Worm (Caenorhabditis elegans): ENCODE measurements around the gene set-14.

The set-14 gene

DNA sequence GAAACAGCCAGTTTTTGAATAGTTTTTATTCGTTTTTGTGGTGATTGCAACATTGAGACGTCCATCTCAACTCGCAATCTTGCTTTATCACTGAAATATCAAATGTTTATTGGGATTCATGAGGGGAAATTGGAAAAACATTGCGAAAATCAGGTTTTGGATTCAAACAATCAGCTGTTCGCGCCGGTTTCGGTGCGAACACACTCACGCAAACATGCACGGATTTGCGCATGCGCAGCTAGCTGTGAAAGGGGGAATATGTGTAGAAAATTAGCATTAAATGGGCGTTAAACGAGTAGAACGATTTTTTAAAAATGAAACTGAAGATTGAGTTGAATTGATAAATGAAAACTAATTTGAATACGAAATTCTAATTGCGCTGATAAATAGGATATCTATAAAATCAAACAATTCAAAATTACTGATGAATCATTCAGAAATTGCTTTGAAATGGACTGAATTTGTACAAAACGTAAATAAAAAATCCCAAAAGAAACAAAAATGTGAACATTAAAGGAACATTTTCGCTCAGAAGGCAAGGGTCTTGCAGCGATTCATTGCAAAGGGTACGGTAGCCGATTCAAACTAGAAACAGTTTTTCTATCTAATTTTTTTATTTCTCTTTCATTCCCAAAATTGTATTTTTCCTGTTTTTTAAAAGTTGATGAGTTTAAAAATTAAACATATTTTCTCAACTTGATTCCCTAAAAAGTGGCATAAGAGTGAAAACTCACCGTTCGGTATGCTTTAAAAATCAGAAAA, 12.7 kb downstream of the set-14 start, which contains the start of gene ect-2:
Gene ect-2, minus strand, starts transcription at position 762 of the 762 bp plus-strand sequence.
- TF ChIP-seq daf-19 (GFP tag; conservative IDR thresholded peaks at IDR 0.05): no peak
- TF ChIP-seq F44E2.7 (GFP tag; IDR thresholded peaks at IDR 0.05): no peak
- TF ChIP-seq unc-62 (GFP tag; optimal IDR thresholded peaks at IDR 0.05 in 1 of 2): no peak
- no peak for TF ChIP-seq unc-62 (tag; optimal IDR thresholded peaks at IDR 0.05)
- TF ChIP-seq F49E8.2 (tag; optimal IDR thresholded peaks at IDR 0.05; ENCODE audit: borderline replicate concordance): peak; percentile 21
- peak; percentile 44 for TF ChIP-seq mes-2 (tag; optimal IDR thresholded peaks at IDR 0.05; ENCODE audit: poor library complexity, severe bottlenecking)
- TF ChIP-seq dpl-1 (GFP tag; optimal IDR thresholded peaks at IDR 0.05): peak; percentile 86
- TF ChIP-seq ztf-11 (tag; optimal IDR thresholded peaks at IDR 0.05): no peak
- peak; percentile 39 for TF ChIP-seq aha-1 (tag)
- TF ChIP-seq ama-1 (optimal IDR thresholded peaks at IDR 0.05): no peak
- peak; percentile 29 for TF ChIP-seq unc-130 (GFP tag; optimal IDR thresholded peaks at IDR 0.05)
- TF ChIP-seq nhr-48 (tag; optimal IDR thresholded peaks at IDR 0.05): no peak
- TF ChIP-seq zip-2 (tag; optimal IDR thresholded peaks at IDR 0.05): no peak
- TF ChIP-seq egl-43 (GFP tag; IDR thresholded peaks at IDR 0.05): no peak
- peak; percentile 63 for TF ChIP-seq hlh-11 (tag; optimal IDR thresholded peaks at IDR 0.05)
- no peak for TF ChIP-seq rbr-2 (tag; optimal IDR thresholded peaks at IDR 0.05)
- TF ChIP-seq hmg-1.1 (GFP tag; IDR thresholded peaks at IDR 0.05): 0 out of 2 replicates have a peak, but pooled peaks have one; percentile 18
- no peak for TF ChIP-seq F37D6.2 (tag; optimal IDR thresholded peaks at IDR 0.05)
- no peak for TF ChIP-seq set-16 (GFP tag; IDR thresholded peaks at IDR 0.05)
- no peak for TF ChIP-seq ces-1 (GFP tag; optimal IDR thresholded peaks at IDR 0.05)

DNA sequence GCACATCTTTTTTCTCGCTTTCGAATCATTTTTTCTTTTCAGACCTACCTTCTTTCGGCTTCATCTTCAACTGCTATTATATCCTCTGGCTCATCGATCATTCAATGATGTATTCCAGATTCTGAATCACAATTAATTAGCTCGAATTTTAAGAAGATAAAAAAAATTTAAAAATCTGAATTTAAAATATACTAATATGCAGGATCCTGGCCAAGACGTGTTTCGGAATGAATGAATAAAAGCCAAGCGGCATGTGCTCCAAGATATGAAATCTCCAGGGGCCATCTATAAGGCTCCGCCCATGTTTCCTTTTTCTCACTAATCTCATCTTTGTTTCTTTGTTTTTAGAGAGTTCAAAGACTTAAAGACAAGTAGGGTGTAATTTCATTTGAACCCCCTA, 18.1 kb downstream of the set-14 start, which contains the start of gene mpz-1:
Gene mpz-1, minus strand, starts transcription at position 101 of the 400 bp plus-strand sequence.
- TF ChIP-seq T20F7.1 (GFP tag; optimal IDR thresholded peaks at IDR 0.05) (no peak), duxl-1 (tag; optimal IDR thresholded peaks at IDR 0.05; ENCODE audit: poor library complexity) (no peak), nhr-102 (tag; optimal IDR thresholded peaks at IDR 0.05) (no peak), dmd-8 (GFP tag; IDR thresholded peaks at IDR 0.05) (no peak), lin-1 (GFP tag; IDR thresholded peaks at IDR 0.05) (no peak), nhr-76 (tag; optimal IDR thresholded peaks at IDR 0.05) (no peak), madf-9 (GFP tag; conservative IDR thresholded peaks at IDR 0.05) (no peak), lin-29 (GFP tag; IDR thresholded peaks at IDR 0.05) (no peak), mxl-3 (GFP tag; optimal IDR thresholded peaks at IDR 0.05) (no peak)

ce11 chrII:10769291-10769690, 26.8 kb downstream of the set-14 start:
- TF ChIP-seq sdz-12 (GFP tag; optimal IDR thresholded peaks at IDR 0.05) (no peak), lsy-2 (tag; optimal IDR thresholded peaks at IDR 0.05) (no peak), mxl-3 (GFP tag; optimal IDR thresholded peaks at IDR 0.05) (no peak), daf-16 (GFP tag; optimal IDR thresholded peaks at IDR 0.05) (no peak), daf-16 (tag; optimal IDR thresholded peaks at IDR 0.05) (no peak), ztf-7 (tag; optimal IDR thresholded peaks at IDR 0.05) (no peak), lin-15B (tag; optimal IDR thresholded peaks at IDR 0.05) (no peak), ceh-44 (GFP tag; IDR thresholded peaks at IDR 0.05) (no peak), ZK337.2 (GFP tag; IDR thresholded peaks at IDR 0.05) (no peak), fkh-10 (GFP tag; optimal IDR thresholded peaks at IDR 0.05) (peak; percentile 83), mxl-2 (GFP tag; conservative IDR thresholded peaks at IDR 0.05) (no peak), ces-1 (GFP tag; optimal IDR thresholded peaks at IDR 0.05) (peak; percentile 79), mdt-29 (GFP tag; IDR thresholded peaks at IDR 0.05) (no peak), mdl-1 (tag; optimal IDR thresholded peaks at IDR 0.05) (no peak), T26A8.4 (GFP tag; IDR thresholded peaks at IDR 0.05) (no peak), zfp-2 (tag; optimal IDR thresholded peaks at IDR 0.05) (no peak), ZK546.5 (tag; optimal IDR thresholded peaks at IDR 0.05) (no peak), zag-1 (tag; optimal IDR thresholded peaks at IDR 0.05) (no peak), ctbp-1 (GFP tag; IDR thresholded peaks at IDR 0.05) (0 out of 2 replicates have a peak, but pooled peaks have one; percentile 43), pha-4 (GFP tag; IDR thresholded peaks at IDR 0.05) (no peak), pha-4 (tag; optimal IDR thresholded peaks at IDR 0.05) (no peak), fos-1 (tag; optimal IDR thresholded peaks at IDR 0.05) (no peak), duxl-1 (tag; optimal IDR thresholded peaks at IDR 0.05; ENCODE audit: poor library complexity) (no peak), pqm-1 (tag; optimal IDR thresholded peaks at IDR 0.05) (no peak)

Data from whole organism, L4 larva.